Worm (Caenorhabditis elegans) whole organism, mixed stage, embryonic: ENCODE results near the gene mel-32.

Source experiments
- M03D4.4 ChIP-seq: sonication (generic microtip); optimal IDR thresholded peaks from 2 replicates; lab custom pipeline; 2017; ENCODE audit warnings: mild to moderate bottlenecking, missing genetic modification characterization, missing compliant biosample characterization
- bed-3 ChIP-seq: fragments of 200-800 bp; sonication (Bioruptor generic); optimal IDR thresholded peaks from 3 replicates; lab custom pipeline; 2018; ENCODE audit warnings: mild to moderate bottlenecking, missing genetic modification characterization, moderate library complexity, missing compliant biosample characterization
- blmp-1 ChIP-seq: fragments of 150-350 bp; optimal IDR thresholded peaks from 2 replicates; lab custom pipeline; 2014; ENCODE audit warnings: missing biosample characterization, missing genetic modification characterization
- ceh-39 ChIP-seq: fragments of 150-350 bp; optimal IDR thresholded peaks from 2 replicates; lab custom pipeline; 2014; ENCODE audit warnings: missing biosample characterization, missing genetic modification characterization
- ceh-43 ChIP-seq: fragments of 200-800 bp; sonication (Bioruptor generic); optimal IDR thresholded peaks from 2 replicates; lab custom pipeline; 2018; ENCODE audit warnings: mild to moderate bottlenecking, missing genetic modification characterization, moderate library complexity, missing compliant biosample characterization
- ceh-83 ChIP-seq: fragments of 200-800 bp; sonication (Bioruptor generic); optimal IDR thresholded peaks from 2 replicates; lab custom pipeline; 2018; ENCODE audit warnings: mild to moderate bottlenecking, missing genetic modification characterization, missing compliant biosample characterization
- ces-1 ChIP-seq: fragments of 150-350 bp; optimal IDR thresholded peaks from 2 replicates; lab custom pipeline; 2014; ENCODE audit warnings: missing biosample characterization, missing genetic modification reagents, missing genetic modification characterization
- cnd-1 ChIP-seq: fragments of 200-800 bp; sonication (Bioruptor generic); optimal IDR thresholded peaks from 2 replicates; lab custom pipeline; 2018; ENCODE audit warnings: mild to moderate bottlenecking, missing genetic modification characterization, missing compliant biosample characterization
- drap-1 ChIP-seq: fragments of 200-800 bp; sonication (Bioruptor generic); optimal IDR thresholded peaks from 3 replicates; lab custom pipeline; 2018; ENCODE audit warnings: mild to moderate bottlenecking, missing genetic modification characterization, missing compliant biosample characterization
- elt-1 ChIP-seq: sonication (generic microtip); optimal IDR thresholded peaks from 2 replicates; lab custom pipeline; 2017; ENCODE audit warnings: missing genetic modification characterization, mild to moderate bottlenecking, missing compliant biosample characterization, antibody characterized with exemption, moderate library complexity, borderline replicate concordance; ENCODE audit not compliant: insufficient read depth
- elt-3 ChIP-seq: fragments of 150-350 bp; optimal IDR thresholded peaks from 2 replicates; lab custom pipeline; 2014; ENCODE audit warnings: missing biosample characterization, missing genetic modification characterization
- flh-1 ChIP-seq: fragments of 200-800 bp; sonication (Bioruptor generic); optimal IDR thresholded peaks from 2 replicates; lab custom pipeline; 2018; ENCODE audit warnings: mild to moderate bottlenecking, missing genetic modification characterization, moderate library complexity, missing compliant biosample characterization
- ham-2 ChIP-seq: fragments of 200-800 bp; sonication (Bioruptor generic); optimal IDR thresholded peaks from 2 replicates; lab custom pipeline; 2018; ENCODE audit warnings: mild to moderate bottlenecking, missing genetic modification characterization, missing compliant biosample characterization
- hlh-1 ChIP-seq: fragments of 150-350 bp; optimal IDR thresholded peaks from 2 replicates; lab custom pipeline; 2014; ENCODE audit warnings: missing biosample characterization, missing genetic modification reagents, missing genetic modification characterization
- lin-13 ChIP-seq: fragments of 150-350 bp; optimal IDR thresholded peaks from 2 replicates; lab custom pipeline; 2014; ENCODE audit warnings: missing biosample characterization, missing genetic modification characterization
- lin-32 ChIP-seq: fragments of 200-800 bp; sonication (Bioruptor generic); optimal IDR thresholded peaks from 2 replicates; lab custom pipeline; 2018; ENCODE audit warnings: mild to moderate bottlenecking, missing genetic modification characterization, missing compliant biosample characterization
- lsy-2 ChIP-seq: fragments of 150-350 bp; optimal IDR thresholded peaks from 2 replicates; lab custom pipeline; 2014; ENCODE audit warnings: missing biosample characterization, missing genetic modification characterization
- mab-5 ChIP-seq: fragments of 150-350 bp; optimal IDR thresholded peaks from 2 replicates; lab custom pipeline; 2014; ENCODE audit warnings: missing biosample characterization, missing genetic modification characterization
- mep-1 ChIP-seq: fragments of 150-350 bp; optimal IDR thresholded peaks from 2 replicates; lab custom pipeline; 2017; ENCODE audit warnings: missing biosample characterization, missing genetic modification reagents, missing genetic modification characterization, inconsistent platforms
- mls-2 ChIP-seq: sonication (generic microtip); optimal IDR thresholded peaks from 2 replicates; lab custom pipeline; 2016; ENCODE audit warnings: mild to moderate bottlenecking, missing genetic modification characterization, moderate library complexity, missing compliant biosample characterization
- nhr-12 ChIP-seq: fragments of 150-350 bp; optimal IDR thresholded peaks from 2 replicates; lab custom pipeline; 2014; ENCODE audit warnings: missing biosample characterization, missing genetic modification characterization
- nhr-2 ChIP-seq: fragments of 150-350 bp; optimal IDR thresholded peaks from 2 replicates; lab custom pipeline; 2014; ENCODE audit warnings: missing biosample characterization, missing genetic modification characterization
- nhr-237 ChIP-seq: fragments of 150-350 bp; optimal IDR thresholded peaks from 2 replicates; lab custom pipeline; 2014; ENCODE audit warnings: missing biosample characterization, missing genetic modification characterization
- nhr-28 ChIP-seq: fragments of 150-350 bp; optimal IDR thresholded peaks from 2 replicates; lab custom pipeline; 2014; ENCODE audit warnings: missing biosample characterization, missing genetic modification characterization
- nhr-76 ChIP-seq: sonication (generic microtip); optimal IDR thresholded peaks from 2 replicates; lab custom pipeline; 2017; ENCODE audit warnings: missing biosample characterization, missing genetic modification characterization
- pha-4 ChIP-seq: fragments of 150-350 bp; optimal IDR thresholded peaks from 2 replicates; lab custom pipeline; 2018; ENCODE audit warnings: missing biosample characterization, missing genetic modification reagents, missing genetic modification characterization
- sem-2 ChIP-seq: fragments of 200-800 bp; sonication (Bioruptor generic); optimal IDR thresholded peaks from 2 replicates; lab custom pipeline; 2018; ENCODE audit warnings: mild to moderate bottlenecking, missing genetic modification characterization, missing compliant biosample characterization
- snpc-4 ChIP-seq: fragments of 150-350 bp; optimal IDR thresholded peaks from 2 replicates; lab custom pipeline; 2014; ENCODE audit warnings: missing biosample characterization, missing genetic modification characterization
- sptf-1 ChIP-seq: sonication (generic microtip); optimal IDR thresholded peaks from 2 replicates; lab custom pipeline; 2017; ENCODE audit warnings: mild to moderate bottlenecking, missing genetic modification characterization, moderate library complexity, missing compliant biosample characterization
- tbx-8 ChIP-seq: fragments of 200-800 bp; sonication (Bioruptor generic); optimal IDR thresholded peaks from 2 replicates; lab custom pipeline; 2018; ENCODE audit warnings: mild to moderate bottlenecking, missing genetic modification characterization, moderate library complexity, missing compliant biosample characterization
- unc-120 ChIP-seq: sonication (generic microtip); optimal IDR thresholded peaks from 2 replicates; lab custom pipeline; 2017; ENCODE audit warnings: missing genetic modification characterization, missing compliant biosample characterization; ENCODE audit not compliant: poor library complexity, severe bottlenecking
- unc-39 ChIP-seq: fragments of 150-350 bp; optimal IDR thresholded peaks from 2 replicates; lab custom pipeline; 2014; ENCODE audit warnings: missing biosample characterization, missing genetic modification characterization
- unc-62 ChIP-seq: fragments of 150-350 bp; optimal IDR thresholded peaks from 2 replicates; lab custom pipeline; 2014; ENCODE audit warnings: missing biosample characterization, missing genetic modification reagents, missing genetic modification characterization
- zip-8 ChIP-seq: fragments of 150-350 bp; optimal IDR thresholded peaks from 2 replicates; lab custom pipeline; 2014; ENCODE audit warnings: missing biosample characterization, missing genetic modification characterization
- ztf-11 ChIP-seq: fragments of 150-350 bp; optimal IDR thresholded peaks from 2 replicates; lab custom pipeline; 2014; ENCODE audit warnings: missing biosample characterization, missing genetic modification characterization

The mel-32 gene

ce11 chrIII:6453665-6454064, 10.9 kb upstream of the mel-32 start:
- TF ChIP-seq snpc-4 (tag; lab: Kevin White, UChicago) (no peak), nhr-76 (tag; lab: Kevin White, UChicago) (no peak), nhr-28 (no peak), blmp-1 (peak; percentile 51), drap-1 (GFP tag; lab: Kevin White, UChicago) (peak; percentile 63), ham-2 (GFP tag; lab: Kevin White, UChicago) (peak; percentile 75), cnd-1 (peak; percentile 72), ceh-43 (GFP tag; lab: Kevin White, UChicago) (peak; percentile 7), flh-1 (GFP tag; lab: Kevin White, UChicago) (peak; percentile 6), hlh-1 (tag; lab: Kevin White, UChicago) (peak; percentile 37), nhr-12 (tag; lab: Kevin White, UChicago) (no peak), unc-39 (no peak), ceh-83 (peak; percentile 51), mep-1 (tag; lab: Kevin White, UChicago) (peak; percentile 89), M03D4.4 (peak; percentile 78), mab-5 (no peak), sptf-1 (tag; lab: Kevin White, UChicago) (peak; percentile 86), elt-1 (tag; lab: Kevin White, UChicago) (peak; percentile 35), zip-8 (tag; lab: Kevin White, UChicago) (no peak), mls-2 (peak; percentile 81), sem-2 (GFP tag; lab: Kevin White, UChicago) (peak; percentile 11), nhr-2 (tag; lab: Kevin White, UChicago) (no peak), ztf-11 (tag; lab: Kevin White, UChicago) (peak; percentile 41), bed-3 (GFP tag; lab: Kevin White, UChicago) (peak; percentile 5), lin-13 (tag; lab: Kevin White, UChicago) (peak; percentile 83), elt-3 (no peak), pha-4 (tag; lab: Kevin White, UChicago) (peak; percentile 75), ces-1 (peak; percentile 25), nhr-237 (tag; lab: Kevin White, UChicago) (peak; percentile 85), ceh-39 (tag; lab: Kevin White, UChicago) (no peak), tbx-8 (GFP tag; lab: Kevin White, UChicago) (no peak), lsy-2 (tag; lab: Kevin White, UChicago) (peak; percentile 82), unc-120 (tag; lab: Kevin White, UChicago) (peak; percentile 67), lin-32 (GFP tag; lab: Kevin White, UChicago) (no peak), unc-62 (no peak)

DNA sequence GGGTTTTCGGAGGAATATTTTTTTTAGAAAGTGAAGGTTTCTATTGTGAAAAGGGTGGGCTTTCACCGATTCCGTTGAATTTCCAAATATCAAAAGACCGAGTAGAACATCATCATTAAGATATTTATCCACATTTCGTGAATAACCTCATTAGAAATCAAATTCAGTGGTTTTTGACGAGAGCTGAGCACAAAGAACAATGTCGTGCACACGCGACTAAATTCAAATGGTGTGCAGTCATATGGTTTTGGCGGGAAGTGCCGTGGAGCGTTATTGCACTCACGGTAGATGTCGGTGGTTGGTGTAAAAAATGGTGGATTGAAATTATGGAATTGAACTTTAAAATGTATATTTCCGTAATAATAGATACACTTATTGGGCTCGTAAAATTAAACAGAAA, 9.9 kb upstream of the mel-32 start:
- TF ChIP-seq mls-2: no peak
- no peak for TF ChIP-seq lin-32 (GFP tag; lab: Kevin White, UChicago)
- TF ChIP-seq mep-1 (tag; lab: Kevin White, UChicago): peak; percentile 65
- TF ChIP-seq lin-13 (tag; lab: Kevin White, UChicago): peak; percentile 17
- TF ChIP-seq lsy-2 (tag; lab: Kevin White, UChicago): peak; percentile 24
- TF ChIP-seq hlh-1 (tag; lab: Kevin White, UChicago): peak; percentile 63
- peak; percentile 47 for TF ChIP-seq ceh-39 (tag; lab: Kevin White, UChicago)

ce11 chrIII:6452278-6452677, 9.5 kb upstream of the mel-32 start, which contains the start of gene set-1:
Gene set-1 (minus strand): TSS chrIII:6452378.
- TF ChIP-seq flh-1 (GFP tag; lab: Kevin White, UChicago) (no peak), ces-1 (no peak), nhr-237 (tag; lab: Kevin White, UChicago) (no peak), M03D4.4 (no peak), ceh-83 (no peak), snpc-4 (tag; lab: Kevin White, UChicago) (no peak), nhr-2 (tag; lab: Kevin White, UChicago) (no peak), ham-2 (GFP tag; lab: Kevin White, UChicago) (no peak), nhr-76 (tag; lab: Kevin White, UChicago) (no peak), unc-120 (tag; lab: Kevin White, UChicago) (no peak), zip-8 (tag; lab: Kevin White, UChicago) (no peak), lin-32 (GFP tag; lab: Kevin White, UChicago) (no peak)
